Worm (Caenorhabditis elegans): ENCODE measurements around the gene F11D11.6.

ce11 chrV:18725858-18726257 lies 27.1 kb downstream of the F11D11.6 start:
- TF ChIP-seq ama-1 (optimal IDR thresholded peaks at IDR 0.05) (no peak), hmbx-1 (tag; optimal IDR thresholded peaks at IDR 0.05) (no peak), hmg-4 (GFP tag; optimal IDR thresholded peaks at IDR 0.05) (no peak), ceh-13 (GFP tag; optimal IDR thresholded peaks at IDR 0.05) (no peak), tbx-11 (GFP tag; IDR thresholded peaks at IDR 0.05) (no peak), sea-1 (GFP tag; conservative IDR thresholded peaks at IDR 0.05) (no peak), B0310.2 (tag; optimal IDR thresholded peaks at IDR 0.05) (no peak), flt-1 (GFP tag; IDR thresholded peaks at IDR 0.05) (no peak), hnd-1 (tag; optimal IDR thresholded peaks at IDR 0.05) (no peak), ets-7 (tag; optimal IDR thresholded peaks at IDR 0.05) (no peak)
